Worm (Caenorhabditis elegans): ENCODE measurements around the gene lron-10.

ce11 chrIII:10661292-10661691 lies 40.1 kb upstream of the lron-10 start:
- TF ChIP-seq mdl-1 (tag; optimal IDR thresholded peaks at IDR 0.05) (no peak), nhr-237 (tag; optimal IDR thresholded peaks at IDR 0.05) (no peak), lin-13 (GFP tag; optimal IDR thresholded peaks at IDR 0.05) (no peak), hlh-17 (GFP tag; optimal IDR thresholded peaks at IDR 0.05; ENCODE audit: borderline replicate concordance) (no peak), unc-62 (GFP tag; optimal IDR thresholded peaks at IDR 0.05) (no peak), snpc-4 (tag; optimal IDR thresholded peaks at IDR 0.05) (no peak), dsc-1 (tag; optimal IDR thresholded peaks at IDR 0.05) (no peak), nhr-76 (tag; optimal IDR thresholded peaks at IDR 0.05) (no peak), ets-5 (GFP tag; IDR thresholded peaks at IDR 0.05) (no peak), aha-1 (tag; optimal IDR thresholded peaks at IDR 0.05) (no peak), lsy-2 (tag; optimal IDR thresholded peaks at IDR 0.05) (no peak), ztf-11 (tag; optimal IDR thresholded peaks at IDR 0.05) (no peak), elt-3 (tag; optimal IDR thresholded peaks at IDR 0.05) (peak in 1 of 6 experiments; percentile 6), tbx-2 (tag; optimal IDR thresholded peaks at IDR 0.05) (no peak)
